Worm (Caenorhabditis elegans) whole organism, L4/young adult: ENCODE data around the gene W07G4.8.

Experiments used
- W03F9.2 ChIP-seq: fragments of 150-350 bp; optimal IDR thresholded peaks from 2 replicates; lab custom pipeline; 2014; ENCODE audit warnings: missing biosample characterization, missing genetic modification characterization
- dao-5 ChIP-seq: sonication (generic microtip); optimal IDR thresholded peaks from 2 replicates; lab custom pipeline; 2016; ENCODE audit warnings: missing genotype, missing genetic modification characterization, moderate library complexity, missing compliant biosample characterization

- TF ChIP-seq dao-5 (tag; lab: Kevin White, UChicago) (no peak), W03F9.2 (tag; lab: Kevin White, UChicago) (no peak)
These were observed 5.4 kb downstream of the W07G4.8 start for ce11 chrV:13043832-13044521.
